Worm (Caenorhabditis elegans): ENCODE results near the gene K03B4.4.

- no peak for TF ChIP-seq F13C5.2 (tag; optimal IDR thresholded peaks at IDR 0.05)
- no peak for TF ChIP-seq ama-1 (optimal IDR thresholded peaks at IDR 0.05)
- peak; percentile 33 for TF ChIP-seq hmg-4 (GFP tag; optimal IDR thresholded peaks at IDR 0.05)
- no peak for TF ChIP-seq hmbx-1 (tag; optimal IDR thresholded peaks at IDR 0.05)
- TF ChIP-seq ceh-13 (GFP tag; optimal IDR thresholded peaks at IDR 0.05), result no peak
- TF ChIP-seq sea-1 (GFP tag; conservative IDR thresholded peaks at IDR 0.05), result no peak
- no peak for TF ChIP-seq flt-1 (GFP tag; IDR thresholded peaks at IDR 0.05)
- TF ChIP-seq B0310.2 (tag; optimal IDR thresholded peaks at IDR 0.05), result no peak
- TF ChIP-seq hnd-1 (tag; optimal IDR thresholded peaks at IDR 0.05), result no peak
- no peak for TF ChIP-seq ets-7 (tag; optimal IDR thresholded peaks at IDR 0.05)
- TF ChIP-seq aly-1 (tag; optimal IDR thresholded peaks at IDR 0.05), result peak; percentile 47
Measured at ce11 chrV:4647857-4648256, 33.9 kb upstream of the K03B4.4 start, which contains the start of gene F41F3.3.

Data from whole organism, early embryonic.